Fruit fly (Drosophila melanogaster) whole organism, wandering third instar larva: ENCODE data around the gene CG6689.

Experiments used
- Dfd ChIP-seq: fragments of >200 bp; optimal IDR thresholded peaks from 2 replicates; lab custom pipeline; 2017; ENCODE audit warnings: missing biosample characterization, missing genetic modification characterization
- GATAd ChIP-seq: sonication (Bioruptor generic); optimal IDR thresholded peaks from 2 replicates; lab custom pipeline; 2016; ENCODE audit warnings: missing biosample characterization, missing genetic modification characterization
- Mio ChIP-seq: sonication (Bioruptor generic); optimal IDR thresholded peaks from 2 replicates; lab custom pipeline; 2016; ENCODE audit warnings: missing biosample characterization, missing genetic modification characterization
- dl ChIP-seq, 2 experiments: fragments of 175-275, 200-275 bp in 1 of 2; fragments of 200-275 bp in 1 of 2; sonication (Bioruptor generic); optimal IDR thresholded peaks; lab custom pipeline; 2018; ENCODE audit warnings: mild to moderate bottlenecking in 2 of 2, missing biosample characterization in 2 of 2, missing genetic modification characterization in 2 of 2, moderate library complexity in 2 of 2; ENCODE audit not compliant: partially characterized antibody in 2 of 2, insufficient read depth in 1 of 2
- jim ChIP-seq: fragments of 175-275, 200-325 bp; sonication (Bioruptor generic); optimal IDR thresholded peaks from 2 replicates; lab custom pipeline; 2016; ENCODE audit warnings: missing biosample characterization, mild to moderate bottlenecking, missing genetic modification characterization
- lola ChIP-seq: fragments of >200 bp; optimal IDR thresholded peaks from 2 replicates; lab custom pipeline; 2017; ENCODE audit warnings: missing biosample characterization, missing genetic modification characterization

DNA sequence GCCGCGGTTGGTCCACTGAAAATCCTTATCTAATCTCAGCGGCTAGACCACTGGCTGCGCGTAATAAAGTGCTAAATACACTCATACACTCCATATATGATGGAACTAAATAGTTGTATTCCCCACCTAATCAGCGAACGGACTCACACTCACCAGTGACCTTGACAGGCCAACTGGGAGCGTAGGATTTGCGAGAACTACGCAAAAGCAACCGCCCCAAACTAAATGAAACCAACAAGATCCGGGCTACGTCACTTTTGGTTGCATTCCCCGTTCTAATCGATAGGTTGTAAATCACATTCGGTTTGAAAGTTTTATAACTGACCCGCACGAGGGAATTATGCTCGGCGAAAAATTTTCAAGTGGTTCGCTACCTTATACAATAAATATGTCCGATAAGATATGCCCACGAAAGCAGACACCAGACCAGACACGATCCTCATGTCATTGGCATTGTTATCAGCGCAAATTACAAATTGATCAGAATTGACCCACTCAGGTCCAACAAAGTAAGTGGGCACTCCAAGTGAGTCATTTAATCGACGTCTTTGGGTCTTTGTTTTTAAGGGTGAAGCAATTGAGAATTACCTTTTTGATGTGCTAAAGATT is 20.5 kb downstream of the CG6689 start:
- TF ChIP-seq jim (no peak), GATAd (no peak), lola (GFP tag; lab: Kevin White, UChicago) (no peak), Dfd (GFP tag; lab: Kevin White, UChicago) (no peak), dl (GFP tag; optimal IDR thresholded peaks at IDR 0.05; lab: Kevin White, UChicago; ENCODE audit: insufficient read depth in 1 of 2, partially characterized antibody in 2 of 2) (no peak), Mio (no peak)
